Fruit fly (Drosophila melanogaster): ENCODE measurements around the gene CG7368.

CG7368 gene

DNA sequence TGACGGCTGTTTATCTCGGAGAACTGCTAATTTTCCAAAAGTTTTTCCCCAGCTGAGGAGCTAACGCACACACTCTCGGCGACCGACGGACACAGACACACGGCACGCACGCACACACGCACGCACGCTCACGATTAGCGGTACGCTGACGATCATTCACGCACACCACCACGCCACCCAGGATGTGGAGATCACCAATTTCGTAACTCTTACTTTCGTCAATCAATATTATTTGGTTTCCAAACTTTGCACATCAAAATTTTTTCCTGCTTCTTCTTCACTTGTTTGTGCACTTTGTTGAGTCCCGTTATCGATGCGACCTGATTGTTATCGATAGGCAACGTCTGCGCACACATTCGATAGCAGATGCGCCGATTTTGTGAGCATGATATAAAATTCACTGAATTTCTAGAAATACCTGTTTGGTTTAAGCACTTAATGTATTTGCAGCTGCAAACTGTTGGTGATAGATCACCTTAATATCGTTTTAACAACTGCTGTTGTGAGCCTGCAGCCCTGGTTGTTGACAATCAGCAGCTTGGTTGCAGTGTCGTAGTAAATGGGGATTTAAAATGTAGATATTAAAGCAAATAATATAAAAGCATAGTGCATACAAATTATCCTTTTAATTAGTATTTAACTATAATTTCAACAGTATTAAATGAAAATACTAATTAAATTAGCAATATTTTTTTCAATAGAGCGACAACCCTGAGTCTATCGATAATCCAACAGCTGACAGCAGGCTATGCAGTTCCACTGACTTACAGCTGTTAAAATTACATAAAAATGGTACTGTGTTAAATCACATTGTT lies 34.8 kb upstream of the CG7368 start, which contains the start of the genes CG7394 and Mob2 (continued):
- TF ChIP-seq CG9817 (tag; optimal IDR thresholded peaks at IDR 0.05), result peak; percentile 84
- TF ChIP-seq CG4328 (GFP tag; optimal IDR thresholded peaks at IDR 0.05), result peak; percentile 85
- TF ChIP-seq da (GFP tag; optimal IDR thresholded peaks at IDR 0.05), result peak; percentile 59
- peak; percentile 90 for TF ChIP-seq fd3F (GFP tag; optimal IDR thresholded peaks at IDR 0.05)
- peak; percentile 82 for TF ChIP-seq CG17361 (GFP tag; IDR thresholded peaks at IDR 0.05)
- peak; percentile 37 for TF ChIP-seq CG8089 (GFP tag; optimal IDR thresholded peaks at IDR 0.05)
- TF ChIP-seq CG3407 (GFP tag; optimal IDR thresholded peaks at IDR 0.05), result peak; percentile 62
- no peak for TF ChIP-seq h (optimal IDR thresholded peaks at IDR 0.05)
- TF ChIP-seq chinmo (GFP tag; IDR thresholded peaks at IDR 0.05; ENCODE audit: partially characterized antibody), result peak; percentile 76; the same call in 2 of the 4 replicates
- TF ChIP-seq CG9727 (GFP tag; optimal IDR thresholded peaks at IDR 0.05), result peak; percentile 93
- TF ChIP-seq CG8388 (GFP tag; optimal IDR thresholded peaks at IDR 0.05), result peak; percentile 81
- TF ChIP-seq Lhr (GFP tag; optimal IDR thresholded peaks at IDR 0.05), result peak; percentile 72
- peak; percentile 77 for TF ChIP-seq trh (GFP tag; optimal IDR thresholded peaks at IDR 0.05)
- peak; percentile 83 for TF ChIP-seq ems (GFP tag; optimal IDR thresholded peaks at IDR 0.05)
- peak; percentile 64 for TF ChIP-seq BtbVII (GFP tag; optimal IDR thresholded peaks at IDR 0.05)
- TF ChIP-seq esg (GFP tag; conservative IDR thresholded peaks at IDR 0.05), result peak; percentile 80
- peak; percentile 83 for TF ChIP-seq dmrt11E (tag; optimal IDR thresholded peaks at IDR 0.05)
- TF ChIP-seq MBD-R2 (GFP tag; IDR thresholded peaks at IDR 0.05), result peak; percentile 81
- TF ChIP-seq vfl (GFP tag; optimal IDR thresholded peaks at IDR 0.05), result peak; percentile 55
- peak; percentile 87 for TF ChIP-seq CG4854 (GFP tag; optimal IDR thresholded peaks at IDR 0.05)
- peak; percentile 96 for TF ChIP-seq CG12391 (tag; optimal IDR thresholded peaks at IDR 0.05)
- TF ChIP-seq Hr3 (GFP tag; optimal IDR thresholded peaks at IDR 0.05), result peak; percentile 92
- peak; percentile 57 for TF ChIP-seq pb (GFP tag; optimal IDR thresholded peaks at IDR 0.05)
- peak; percentile 94 for TF ChIP-seq CG7928 (GFP tag; optimal IDR thresholded peaks at IDR 0.05)
- peak; percentile 90 for TF ChIP-seq nerfin-2 (GFP tag; IDR thresholded peaks at IDR 0.05; ENCODE audit: partially characterized antibody)
- TF ChIP-seq Hmx (GFP tag; optimal IDR thresholded peaks at IDR 0.05), result peak; percentile 82
- peak; percentile 81 for TF ChIP-seq gce (GFP tag; IDR thresholded peaks at IDR 0.05)
- peak; percentile 93 for TF ChIP-seq CG11456 (GFP tag; IDR thresholded peaks at IDR 0.05)
- peak; percentile 76 for TF ChIP-seq CG1647 (GFP tag; optimal IDR thresholded peaks at IDR 0.05)
- peak; percentile 86 for TF ChIP-seq Scr (GFP tag; IDR thresholded peaks at IDR 0.05; ENCODE audit: partially characterized antibody)
- TF ChIP-seq luna (GFP tag; optimal IDR thresholded peaks at IDR 0.05), result peak; percentile 63
- no peak for TF ChIP-seq CG2199 (GFP tag; IDR thresholded peaks at IDR 0.05)
- peak; percentile 52; the same call in 1 of the 2 replicates for TF ChIP-seq CG11696 (GFP tag; IDR thresholded peaks at IDR 0.05)
- peak; percentile 86 for TF ChIP-seq Ssrp (tag; optimal IDR thresholded peaks at IDR 0.05)
- TF ChIP-seq Optix (GFP tag; IDR thresholded peaks at IDR 0.05), result peak; percentile 75
- TF ChIP-seq Hey (tag; optimal IDR thresholded peaks at IDR 0.05), result peak; percentile 67
- TF ChIP-seq ac (GFP tag; optimal IDR thresholded peaks at IDR 0.05), result peak; percentile 15
- TF ChIP-seq br (optimal IDR thresholded peaks at IDR 0.05), result no peak
- TF ChIP-seq amos (GFP tag; IDR thresholded peaks at IDR 0.05; ENCODE audit: partially characterized antibody), result peak; percentile 80; the same call in 1 of the 2 replicates
- TF ChIP-seq fd64A (GFP tag; optimal IDR thresholded peaks at IDR 0.05), result peak; percentile 46
- TF ChIP-seq CG17359 (tag; optimal IDR thresholded peaks at IDR 0.05), result peak; percentile 88
- peak; percentile 87 for TF ChIP-seq CG18599 (GFP tag; optimal IDR thresholded peaks at IDR 0.05)
- TF ChIP-seq CHES-1-like (GFP tag; optimal IDR thresholded peaks at IDR 0.05), result peak; percentile 88
- TF ChIP-seq CG34422 (GFP tag; IDR thresholded peaks at IDR 0.05), result peak; percentile 81
- TF ChIP-seq B-H1 (GFP tag; IDR thresholded peaks at IDR 0.05), result peak; percentile 85
- TF ChIP-seq Trl (optimal IDR thresholded peaks at IDR 0.05), result peak in 1 of 2 experiments; percentile 55
- TF ChIP-seq Trl (GFP tag; optimal IDR thresholded peaks at IDR 0.05), result peak; percentile 82
- peak; percentile 83 for TF ChIP-seq CG15601 (tag; optimal IDR thresholded peaks at IDR 0.05)
- TF ChIP-seq cg (GFP tag; optimal IDR thresholded peaks at IDR 0.05), result peak; percentile 91

All from whole organism, embryonic.